Worm (Caenorhabditis elegans) whole organism, young adult: Measurements from ENCODE around the gene ugt-19.

Experiments
- ama-1 ChIP-seq, 3 experiments: fragments of 150-350 bp in 1 of 3; sonication (generic microtip) in 2 of 3; optimal IDR thresholded peaks; 2 replicates each; lab custom pipeline; 2014 to 2018; ENCODE audit warnings: missing biosample characterization in 2 of 3, missing genetic modification characterization in 2 of 3, missing genetic modification reagents in 2 of 3
- aptf-2 ChIP-seq: fragments of 200-800 bp; sonication (Bioruptor generic); conservative IDR thresholded peaks from 2 replicates; pipeline ENCODE4 v1.3.6; 2022; ENCODE audit warnings: missing genetic modification reagents, missing genetic modification characterization, missing compliant biosample characterization
- atf-7 ChIP-seq: sonication (generic microtip); optimal IDR thresholded peaks from 2 replicates; lab custom pipeline; 2017; ENCODE audit warnings: mild to moderate bottlenecking, missing genetic modification characterization, missing compliant biosample characterization
- ztf-28 ChIP-seq: fragments of 200-800 bp; sonication (Bioruptor generic); IDR thresholded peaks from 2 replicates; pipeline ENCODE4 v1.3.6; 2022; ENCODE audit warnings: missing genetic modification reagents, missing genetic modification characterization, missing compliant biosample characterization

ce11 chrIV:6047164-6047727 lies 32.5 kb downstream of the ugt-19 start:
- TF ChIP-seq ama-1 (optimal IDR thresholded peaks at IDR 0.05; lab: Kevin White, UChicago) (no peak), ama-1 (GFP tag; optimal IDR thresholded peaks at IDR 0.05; lab: Kevin White, UChicago) (no peak), ztf-28 (no peak), aptf-2 (GFP tag; lab: Robert Waterston, UW) (no peak), atf-7 (tag; lab: Kevin White, UChicago) (no peak)
